Worm (Caenorhabditis elegans) whole organism, mixed stage, embryonic: Measurements from ENCODE around the gene math-39.

Source experiments
- blmp-1 ChIP-seq: fragments of 150-350 bp; optimal IDR thresholded peaks from 2 replicates; lab custom pipeline; 2014; ENCODE audit warnings: missing biosample characterization, missing genetic modification characterization
- ceh-43 ChIP-seq: fragments of 200-800 bp; sonication (Bioruptor generic); optimal IDR thresholded peaks from 2 replicates; lab custom pipeline; 2018; ENCODE audit warnings: mild to moderate bottlenecking, missing genetic modification characterization, moderate library complexity, missing compliant biosample characterization
- ceh-83 ChIP-seq: fragments of 200-800 bp; sonication (Bioruptor generic); optimal IDR thresholded peaks from 2 replicates; lab custom pipeline; 2018; ENCODE audit warnings: mild to moderate bottlenecking, missing genetic modification characterization, missing compliant biosample characterization
- elt-3 ChIP-seq: fragments of 150-350 bp; optimal IDR thresholded peaks from 2 replicates; lab custom pipeline; 2014; ENCODE audit warnings: missing biosample characterization, missing genetic modification characterization
- nhr-12 ChIP-seq: fragments of 150-350 bp; optimal IDR thresholded peaks from 2 replicates; lab custom pipeline; 2014; ENCODE audit warnings: missing biosample characterization, missing genetic modification characterization
- nhr-237 ChIP-seq: fragments of 150-350 bp; optimal IDR thresholded peaks from 2 replicates; lab custom pipeline; 2014; ENCODE audit warnings: missing biosample characterization, missing genetic modification characterization
- nhr-28 ChIP-seq: fragments of 150-350 bp; optimal IDR thresholded peaks from 2 replicates; lab custom pipeline; 2014; ENCODE audit warnings: missing biosample characterization, missing genetic modification characterization
- pha-4 ChIP-seq: fragments of 150-350 bp; optimal IDR thresholded peaks from 2 replicates; lab custom pipeline; 2018; ENCODE audit warnings: missing biosample characterization, missing genetic modification reagents, missing genetic modification characterization
- snpc-4 ChIP-seq: fragments of 150-350 bp; optimal IDR thresholded peaks from 2 replicates; lab custom pipeline; 2014; ENCODE audit warnings: missing biosample characterization, missing genetic modification characterization
- unc-39 ChIP-seq: fragments of 150-350 bp; optimal IDR thresholded peaks from 2 replicates; lab custom pipeline; 2014; ENCODE audit warnings: missing biosample characterization, missing genetic modification characterization
- unc-62 ChIP-seq: fragments of 150-350 bp; optimal IDR thresholded peaks from 2 replicates; lab custom pipeline; 2014; ENCODE audit warnings: missing biosample characterization, missing genetic modification reagents, missing genetic modification characterization
- ztf-11 ChIP-seq: fragments of 150-350 bp; optimal IDR thresholded peaks from 2 replicates; lab custom pipeline; 2014; ENCODE audit warnings: missing biosample characterization, missing genetic modification characterization

- TF ChIP-seq nhr-28 (tag; lab: Kevin White, UChicago), result no peak
- TF ChIP-seq ztf-11, result no peak
- TF ChIP-seq elt-3 (tag; lab: Kevin White, UChicago), result no peak
- TF ChIP-seq pha-4 (tag; lab: Kevin White, UChicago), result no peak
- no peak for TF ChIP-seq ceh-83 (GFP tag; lab: Kevin White, UChicago)
- no peak for TF ChIP-seq unc-39 (tag; lab: Kevin White, UChicago)
- no peak for TF ChIP-seq nhr-237 (tag; lab: Kevin White, UChicago)
- TF ChIP-seq ceh-43 (GFP tag; lab: Kevin White, UChicago), result no peak
- TF ChIP-seq unc-62 (GFP tag; lab: Kevin White, UChicago), result no peak
- TF ChIP-seq snpc-4, result no peak
- TF ChIP-seq nhr-12, result no peak
- TF ChIP-seq blmp-1, result no peak
These were observed 47.3 kb upstream of the math-39 start, which contains the start of gene C08F1.11 for ce11 chrII:1784799-1785198.
